Fruit fly (Drosophila melanogaster) whole organism, embryonic: ENCODE results near the gene lectin-33A.
A peak's percentile ranks its signal among the peaks of the same experiment; 100 is the strongest.

Experiments used
- B-H1 ChIP-seq: fragments of 200-800 bp; sonication (Bioruptor generic); IDR thresholded peaks from 3 replicates; pipeline ENCODE4 v1.3.6; 2022; ENCODE audit warnings: missing biosample characterization, missing genetic modification characterization
- B-H2 ChIP-seq: fragments of 200-800 bp; sonication (Bioruptor generic); optimal IDR thresholded peaks from 2 replicates; lab custom pipeline; 2018; ENCODE audit warnings: missing biosample characterization, mild to moderate bottlenecking, missing genetic modification characterization
- CG10565 ChIP-seq: fragments of 200-800 bp; sonication (Bioruptor generic); optimal IDR thresholded peaks from 3 replicates; lab custom pipeline; 2016; ENCODE audit warnings: missing biosample characterization, mild to moderate bottlenecking, missing genetic modification characterization
- CG10959 ChIP-seq: fragments of 200-800 bp; sonication (Bioruptor generic); IDR thresholded peaks from 2 replicates; pipeline ENCODE4 v1.3.6; 2022; ENCODE audit warnings: missing biosample characterization, missing genetic modification characterization
- CG11456 ChIP-seq: fragments of 200-800 bp; sonication (Bioruptor generic); IDR thresholded peaks from 3 replicates; pipeline ENCODE4 v1.3.6; 2022; ENCODE audit warnings: missing biosample characterization, missing genetic modification characterization
- CG11696 ChIP-seq: fragments of 200-800 bp; sonication (Bioruptor generic); IDR thresholded peaks from 2 replicates; pipeline ENCODE4 v1.3.6; 2022; ENCODE audit warnings: missing biosample characterization, missing genetic modification characterization
- CG12104 ChIP-seq: fragments of 200-800 bp; sonication (Bioruptor generic); optimal IDR thresholded peaks from 3 replicates; lab custom pipeline; 2016; ENCODE audit warnings: missing biosample characterization, missing genetic modification characterization
- CG13296 ChIP-seq: fragments of 200-800 bp; sonication (Bioruptor generic); optimal IDR thresholded peaks from 3 replicates; lab custom pipeline; 2018; ENCODE audit warnings: missing biosample characterization, mild to moderate bottlenecking, missing genetic modification characterization
- CG13775 ChIP-seq: fragments of 200-800 bp; sonication (Bioruptor generic); optimal IDR thresholded peaks from 3 replicates; lab custom pipeline; 2017; ENCODE audit warnings: missing biosample characterization, mild to moderate bottlenecking, missing genetic modification characterization
- CG15601 ChIP-seq: fragments of 200-800 bp; sonication (Bioruptor generic); optimal IDR thresholded peaks from 3 replicates; lab custom pipeline; 2019; ENCODE audit warnings: missing biosample characterization, mild to moderate bottlenecking, missing genetic modification characterization, moderate library complexity
- CG17912 ChIP-seq: fragments of 200-800 bp; sonication (Bioruptor generic); optimal IDR thresholded peaks from 2 replicates; lab custom pipeline; 2018; ENCODE audit warnings: missing biosample characterization, mild to moderate bottlenecking, missing genetic modification characterization
- CG2120 ChIP-seq: fragments of 200-800 bp; sonication (Bioruptor generic); optimal IDR thresholded peaks from 3 replicates; lab custom pipeline; 2016; ENCODE audit warnings: missing biosample characterization, missing genetic modification characterization
- CG33213 ChIP-seq: fragments of 200-800 bp; sonication (Bioruptor generic); optimal IDR thresholded peaks from 3 replicates; lab custom pipeline; 2016; ENCODE audit warnings: missing biosample characterization, missing genetic modification characterization
- CG4404 ChIP-seq: fragments of 200-800 bp; sonication (Bioruptor generic); IDR thresholded peaks from 2 replicates; pipeline ENCODE4 v1.3.6; 2022; ENCODE audit warnings: missing biosample characterization, missing genetic modification characterization
- CG9817 ChIP-seq: fragments of 200-800 bp; sonication (Bioruptor generic); optimal IDR thresholded peaks from 2 replicates; lab custom pipeline; 2018; ENCODE audit warnings: missing biosample characterization, mild to moderate bottlenecking, missing genetic modification characterization, moderate library complexity
- CG9932 ChIP-seq: fragments of 200-800 bp; sonication (Bioruptor generic); IDR thresholded peaks from 2 replicates; pipeline ENCODE4 v1.3.6; 2022; ENCODE audit warnings: missing biosample characterization, missing genetic modification characterization
- Dp ChIP-seq: fragments of 200-800 bp; sonication (Bioruptor generic); optimal IDR thresholded peaks from 2 replicates; lab custom pipeline; 2018; ENCODE audit warnings: missing biosample characterization, mild to moderate bottlenecking, missing genetic modification characterization, moderate library complexity
- Hand ChIP-seq: fragments of 200-800 bp; sonication (Bioruptor generic); optimal IDR thresholded peaks from 2 replicates; lab custom pipeline; 2017; ENCODE audit warnings: mild to moderate bottlenecking, missing biosample characterization, missing genetic modification reagents, missing genetic modification characterization
- Hr78 ChIP-seq, 2 experiments: fragments of 200-800 bp in 1 of 2; fragments of >200 bp in 1 of 2; sonication (Bioruptor generic) in 1 of 2; optimal IDR thresholded peaks; 2 replicates each; lab custom pipeline; 2017 to 2019; ENCODE audit warnings: missing biosample characterization in 2 of 2, missing genetic modification characterization in 2 of 2, mild to moderate bottlenecking in 1 of 2, moderate library complexity in 1 of 2
- MTF-1 ChIP-seq: fragments of 200-800 bp; sonication (Bioruptor generic); optimal IDR thresholded peaks from 2 replicates; lab custom pipeline; 2018; ENCODE audit warnings: missing biosample characterization, mild to moderate bottlenecking, missing genetic modification characterization, borderline replicate concordance
- NC2β ChIP-seq: fragments of 200-800 bp; sonication (Bioruptor generic); optimal IDR thresholded peaks from 2 replicates; lab custom pipeline; 2016; ENCODE audit warnings: missing biosample characterization, missing genetic modification characterization
- Opbp ChIP-seq: fragments of 200-800 bp; sonication (Bioruptor generic); IDR thresholded peaks from 3 replicates; pipeline ENCODE4 v1.3.6; 2022; ENCODE audit warnings: missing biosample characterization, missing genetic modification characterization; ENCODE audit not compliant: partially characterized antibody
- Pdp1 ChIP-seq, 2 experiments: fragments of 200-800 bp; sonication (Bioruptor generic); optimal IDR thresholded peaks; 3 replicates each; lab custom pipeline; 2016; ENCODE audit warnings: missing biosample characterization in 2 of 2, missing genetic modification characterization in 2 of 2, mild to moderate bottlenecking in 1 of 2, moderate library complexity in 1 of 2
- Poxn ChIP-seq: fragments of 200-800 bp; sonication (Bioruptor generic); IDR thresholded peaks from 2 replicates; pipeline ENCODE4 v1.3.6; 2022; ENCODE audit warnings: missing biosample characterization, missing genetic modification characterization
- Sin3A ChIP-seq: fragments of >200 bp; optimal IDR thresholded peaks from 2 replicates; lab custom pipeline; 2018
- Sox102F ChIP-seq: fragments of 200-800 bp; sonication (Bioruptor generic); optimal IDR thresholded peaks from 2 replicates; lab custom pipeline; 2018; ENCODE audit warnings: missing biosample characterization, mild to moderate bottlenecking, missing genetic modification characterization, moderate library complexity
- Usf ChIP-seq: fragments of 200-800 bp; sonication (Bioruptor generic); optimal IDR thresholded peaks from 2 replicates; lab custom pipeline; 2017; ENCODE audit warnings: missing genotype, missing biosample characterization, missing genetic modification characterization
- cad ChIP-seq: fragments of >200 bp; optimal IDR thresholded peaks from 2 replicates; lab custom pipeline; 2017; ENCODE audit warnings: missing biosample characterization, missing genetic modification characterization
- chn ChIP-seq: fragments of 200-800 bp; sonication (Bioruptor generic); optimal IDR thresholded peaks from 2 replicates; lab custom pipeline; 2016; ENCODE audit warnings: missing biosample characterization, missing genetic modification characterization
- dm ChIP-seq: fragments of 200-800 bp; sonication (Bioruptor generic); optimal IDR thresholded peaks from 3 replicates; lab custom pipeline; 2016; ENCODE audit warnings: missing biosample characterization, missing genetic modification characterization
- fd102C ChIP-seq: fragments of 200-800 bp; sonication (Bioruptor generic); optimal IDR thresholded peaks from 2 replicates; lab custom pipeline; 2018; ENCODE audit warnings: missing biosample characterization, mild to moderate bottlenecking, missing genetic modification characterization, moderate library complexity
- grn ChIP-seq: fragments of 200-800 bp; sonication (Bioruptor generic); optimal IDR thresholded peaks from 3 replicates; lab custom pipeline; 2017; ENCODE audit warnings: missing biosample characterization, missing genetic modification characterization
- hbn ChIP-seq: fragments of 200-800 bp; sonication (Bioruptor generic); IDR thresholded peaks from 2 replicates; pipeline ENCODE4 v1.3.6; 2022; ENCODE audit warnings: missing biosample characterization, missing genetic modification characterization; ENCODE audit not compliant: partially characterized antibody
- insv ChIP-seq, 2 experiments: fragments of 200-800 bp; sonication (Bioruptor generic); optimal IDR thresholded peaks; 3 replicates each; lab custom pipeline; 2016 to 2018; ENCODE audit warnings: missing biosample characterization in 2 of 2, missing genetic modification characterization in 2 of 2
- jigr1 ChIP-seq: fragments of 200-800 bp; sonication (Bioruptor generic); IDR thresholded peaks from 3 replicates; pipeline ENCODE4 v1.3.6; 2022; ENCODE audit warnings: missing biosample characterization, missing genetic modification characterization
- jumu ChIP-seq: fragments of 200-800 bp; sonication (Bioruptor generic); optimal IDR thresholded peaks from 3 replicates; lab custom pipeline; 2016; ENCODE audit warnings: missing biosample characterization, missing genetic modification characterization
- ken ChIP-seq: fragments of 200-800 bp; sonication (Bioruptor generic); IDR thresholded peaks from 3 replicates; pipeline ENCODE4 v1.3.6; 2022; ENCODE audit warnings: missing biosample characterization, missing genetic modification characterization
- lola ChIP-seq, 3 experiments: fragments of >200 bp in 2 of 3; fragments of 200-800 bp in 1 of 3; sonication (Bioruptor generic) in 1 of 3; optimal IDR thresholded peaks; 2 replicates each; lab custom pipeline; 2017 to 2019; ENCODE audit warnings: missing biosample characterization in 3 of 3, missing genetic modification characterization in 3 of 3, mild to moderate bottlenecking in 1 of 3, moderate library complexity in 1 of 3
- mirr ChIP-seq: fragments of 200-800 bp; sonication (Bioruptor generic); optimal IDR thresholded peaks from 3 replicates; lab custom pipeline; 2018; ENCODE audit warnings: missing biosample characterization, mild to moderate bottlenecking, missing genetic modification characterization
- nerfin-2 ChIP-seq: fragments of 200-800 bp; sonication (Bioruptor generic); IDR thresholded peaks from 2 replicates; pipeline ENCODE4 v1.3.6; 2022; ENCODE audit warnings: missing biosample characterization, missing genetic modification characterization; ENCODE audit not compliant: partially characterized antibody
- nom ChIP-seq: fragments of 200-800 bp; sonication (Bioruptor generic); optimal IDR thresholded peaks from 2 replicates; lab custom pipeline; 2017; ENCODE audit warnings: missing biosample characterization, missing genetic modification characterization, mild to moderate bottlenecking, moderate library complexity, missing genetic modification reagents
- onecut ChIP-seq: fragments of 200-800 bp; sonication (Bioruptor generic); IDR thresholded peaks from 2 replicates; pipeline ENCODE4 v1.3.6; 2022; ENCODE audit warnings: missing biosample characterization, missing genetic modification characterization
- otp ChIP-seq: fragments of 200-800 bp; sonication (Bioruptor generic); IDR thresholded peaks from 3 replicates; pipeline ENCODE4, ENCODE4 v1.3.6; 2022; ENCODE audit warnings: missing biosample characterization, missing genetic modification characterization
- peb ChIP-seq: fragments of 200-800 bp; sonication (Bioruptor generic); IDR thresholded peaks from 2 replicates; pipeline ENCODE4 v1.3.6; 2022; ENCODE audit warnings: missing biosample characterization, missing genetic modification characterization
- salm ChIP-seq: fragments of 200-800 bp; sonication (Bioruptor generic); optimal IDR thresholded peaks from 2 replicates; lab custom pipeline; 2018; ENCODE audit warnings: missing biosample characterization, mild to moderate bottlenecking, missing genetic modification characterization
- shn ChIP-seq: fragments of 200-800 bp; sonication (Bioruptor generic); optimal IDR thresholded peaks from 3 replicates; lab custom pipeline; 2016; ENCODE audit warnings: missing biosample characterization, missing genetic modification characterization
- toy ChIP-seq: fragments of 200-800 bp; sonication (Bioruptor generic); IDR thresholded peaks from 2 replicates; pipeline ENCODE4 v1.3.6; 2022; ENCODE audit warnings: missing biosample characterization, missing genetic modification characterization
- ttk ChIP-seq: fragments of 200-800 bp; sonication (Bioruptor generic); IDR thresholded peaks from 2 replicates; pipeline ENCODE4 v2.1.2; 2022; ENCODE audit warnings: missing biosample characterization, missing genetic modification characterization
- tup ChIP-seq: fragments of 200-800 bp; sonication (Bioruptor generic); optimal IDR thresholded peaks from 2 replicates; lab custom pipeline; 2016; ENCODE audit warnings: missing biosample characterization, mild to moderate bottlenecking, missing genetic modification characterization, moderate library complexity
- vfl ChIP-seq: fragments of 200-800 bp; sonication (Bioruptor generic); optimal IDR thresholded peaks from 2 replicates; lab custom pipeline; 2016; ENCODE audit warnings: missing biosample characterization, missing genetic modification characterization
- zen2 ChIP-seq: fragments of 200-800 bp; sonication (Bioruptor generic); IDR thresholded peaks from 3 replicates; pipeline ENCODE4 v1.3.6; 2022; ENCODE audit warnings: missing biosample characterization, missing genetic modification characterization; ENCODE audit not compliant: partially characterized antibody

lectin-33A gene

DNA sequence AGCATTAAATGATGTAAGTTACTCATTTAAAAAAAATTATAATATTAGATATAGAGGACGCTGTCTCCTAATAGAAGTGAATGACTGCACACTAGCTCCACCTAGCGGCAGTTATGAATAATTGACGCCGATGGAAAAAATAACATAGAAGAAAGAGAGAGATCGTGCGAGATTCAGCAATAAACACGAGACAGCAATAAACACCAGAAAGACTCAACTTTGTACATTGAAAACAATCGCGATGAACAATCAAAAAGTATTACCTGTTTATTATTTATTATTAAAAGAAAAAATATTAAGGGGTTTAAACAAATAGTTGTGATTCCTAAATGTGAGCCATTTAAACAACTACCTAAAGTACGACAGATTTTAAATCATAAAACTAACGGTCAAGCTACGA lies 15.7 kb upstream of the lectin-33A start (continued):
- TF ChIP-seq nom (GFP tag; lab: Kevin White, UChicago) (no peak), Hr78 (GFP tag; optimal IDR thresholded peaks at IDR 0.05; lab: Kevin White, UChicago) (no peak), CG9817 (tag; lab: Kevin White, UChicago) (no peak), lola (GFP tag; optimal IDR thresholded peaks at IDR 0.05; lab: Kevin White, UChicago) (no peak), toy (no peak), insv (GFP tag; optimal IDR thresholded peaks at IDR 0.05; lab: Kevin White, UChicago) (no peak), Sin3A (no peak), B-H1 (GFP tag; lab: Robert Waterston, UW) (peak; percentile 34; the same call in 1 of the 3 replicates), CG13775 (GFP tag; lab: Kevin White, UChicago) (no peak), CG4404 (GFP tag; lab: Robert Waterston, UW) (no peak), grn (GFP tag; lab: Kevin White, UChicago) (no peak), CG10959 (GFP tag; lab: Robert Waterston, UW) (no peak), MTF-1 (peak; percentile 1), nerfin-2 (no peak), cad (GFP tag; lab: Kevin White, UChicago) (no peak), Sox102F (GFP tag; lab: Kevin White, UChicago) (no peak), Opbp (GFP tag; lab: Robert Waterston, UW) (no peak), fd102C (GFP tag; lab: Kevin White, UChicago) (no peak), salm (tag; lab: Kevin White, UChicago) (no peak), NC2β (no peak), ken (GFP tag; lab: Robert Waterston, UW) (no peak), hbn (GFP tag; lab: Robert Waterston, UW) (no peak), Hand (GFP tag; lab: Kevin White, UChicago) (no peak), Dp (no peak), vfl (GFP tag; lab: Kevin White, UChicago) (no peak), jigr1 (GFP tag; lab: Robert Waterston, UW) (no peak), Pdp1 (GFP tag; optimal IDR thresholded peaks at IDR 0.05; lab: Kevin White, UChicago) (peak in 1 of 2 experiments; percentile 19), Usf (GFP tag; lab: Kevin White, UChicago) (no peak), CG11456 (no peak), chn (GFP tag; lab: Kevin White, UChicago) (no peak), Poxn (no peak), CG9932 (GFP tag; lab: Robert Waterston, UW) (peak; percentile 58), onecut (peak; percentile 65), B-H2 (GFP tag; lab: Kevin White, UChicago) (no peak), CG15601 (tag; lab: Kevin White, UChicago) (no peak), CG2120 (GFP tag; lab: Kevin White, UChicago) (no peak), CG13296 (GFP tag; lab: Kevin White, UChicago) (no peak), shn (GFP tag; lab: Kevin White, UChicago) (no peak), mirr (no peak), tup (GFP tag; lab: Kevin White, UChicago) (no peak), CG12104 (GFP tag; lab: Kevin White, UChicago) (no peak), CG33213 (GFP tag; lab: Kevin White, UChicago) (peak; percentile 13), jumu (no peak), ttk (no peak), CG17912 (GFP tag; lab: Kevin White, UChicago) (no peak), otp (GFP tag; lab: Robert Waterston, UW) (peak; percentile 67; the same call in 1 of the 3 replicates), CG10565 (GFP tag; lab: Kevin White, UChicago) (no peak), CG11696 (GFP tag; lab: Robert Waterston, UW) (peak; percentile 68), peb (GFP tag; lab: Robert Waterston, UW) (peak; percentile 36; the same call in 1 of the 2 replicates), dm (GFP tag; lab: Kevin White, UChicago) (no peak), zen2 (GFP tag; lab: Robert Waterston, UW) (no peak)
